Worm (Caenorhabditis elegans): ENCODE results near the gene dylt-3.

The dylt-3 gene

ce11 chrII:8152711-8153325, 28.7 kb upstream of the dylt-3 start:
- no peak for TF ChIP-seq ama-1 (optimal IDR thresholded peaks at IDR 0.05)
- TF ChIP-seq dmd-4 (tag; optimal IDR thresholded peaks at IDR 0.05), result no peak
- no peak for TF ChIP-seq lin-13 (GFP tag; optimal IDR thresholded peaks at IDR 0.05)
- no peak for TF ChIP-seq skn-1 (tag; optimal IDR thresholded peaks at IDR 0.05)
- no peak for TF ChIP-seq zag-1 (tag; optimal IDR thresholded peaks at IDR 0.05)
- no peak for TF ChIP-seq lin-39 (tag; optimal IDR thresholded peaks at IDR 0.05)
- TF ChIP-seq aly-2 (tag; optimal IDR thresholded peaks at IDR 0.05), result no peak
- no peak for TF ChIP-seq lsy-2 (tag; optimal IDR thresholded peaks at IDR 0.05)
- no peak for TF ChIP-seq mbf-1 (tag; optimal IDR thresholded peaks at IDR 0.05)
- TF ChIP-seq nhr-11 (tag; optimal IDR thresholded peaks at IDR 0.05), result no peak
- TF ChIP-seq C34F6.9 (tag; optimal IDR thresholded peaks at IDR 0.05), result no peak
- TF ChIP-seq alr-1 (tag; optimal IDR thresholded peaks at IDR 0.05), result no peak
- no peak for TF ChIP-seq fos-1 (tag; optimal IDR thresholded peaks at IDR 0.05)
- TF ChIP-seq blmp-1 (tag; optimal IDR thresholded peaks at IDR 0.05; ENCODE audit: insufficient read depth), result no peak
- TF ChIP-seq elt-1 (tag; optimal IDR thresholded peaks at IDR 0.05), result no peak
- no peak for TF ChIP-seq unc-62 (GFP tag; optimal IDR thresholded peaks at IDR 0.05)
- TF ChIP-seq sma-3 (GFP tag; optimal IDR thresholded peaks at IDR 0.05), result no peak
- no peak for TF ChIP-seq nhr-10 (tag; optimal IDR thresholded peaks at IDR 0.05)
- no peak for TF ChIP-seq nhr-25 (tag; optimal IDR thresholded peaks at IDR 0.05)

ce11 chrII:8156845-8157373, 24.6 kb upstream of the dylt-3 start, which contains the start of the genes tub-1 and tmem-138:
Gene tub-1, minus strand, starts transcription at chrII:8156945.
Gene tmem-138, plus strand, starts transcription at chrII:8157323.
- TF ChIP-seq alr-1 (tag; optimal IDR thresholded peaks at IDR 0.05) (no peak), mdl-1 (tag; optimal IDR thresholded peaks at IDR 0.05) (no peak), blmp-1 (tag; optimal IDR thresholded peaks at IDR 0.05; ENCODE audit: insufficient read depth) (no peak), nhr-21 (tag; optimal IDR thresholded peaks at IDR 0.05) (no peak), crh-2 (tag; optimal IDR thresholded peaks at IDR 0.05) (no peak), lsy-2 (tag; optimal IDR thresholded peaks at IDR 0.05) (no peak)

DNA sequence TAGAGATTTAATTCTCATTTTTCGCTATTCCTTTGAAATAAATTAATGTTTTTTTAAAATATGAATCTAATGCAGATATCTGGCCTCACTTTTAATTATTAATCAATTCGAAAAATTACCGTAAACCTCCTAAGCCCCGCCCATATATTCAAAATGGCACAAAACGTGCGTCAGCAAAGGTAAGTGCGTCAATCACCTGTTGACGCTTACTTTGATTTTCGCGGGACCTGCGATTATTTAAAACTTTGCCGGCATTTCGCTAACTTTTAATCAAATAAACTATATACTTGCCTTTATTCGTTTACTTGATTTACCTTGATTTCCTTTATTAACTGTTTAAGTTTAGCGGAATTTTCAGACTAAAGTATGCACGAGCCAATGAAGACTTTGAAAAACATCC, 23.5 kb upstream of the dylt-3 start, which contains the start of gene pch-2:
TSS of gene pch-2 (plus strand) at position 359 of the 400 bp plus-strand sequence.
- TF ChIP-seq lsy-2 (tag; optimal IDR thresholded peaks at IDR 0.05) (peak; percentile 19 to 90), lin-11 (tag; optimal IDR thresholded peaks at IDR 0.05) (peak; percentile 8), sma-3 (GFP tag; optimal IDR thresholded peaks at IDR 0.05) (no peak), nhr-21 (tag; optimal IDR thresholded peaks at IDR 0.05) (peak; percentile 14), nhr-237 (tag; optimal IDR thresholded peaks at IDR 0.05) (no peak), sma-9 (GFP tag; optimal IDR thresholded peaks at IDR 0.05) (peak; percentile 53), sma-9 (tag; optimal IDR thresholded peaks at IDR 0.05) (no peak), nhr-10 (tag; optimal IDR thresholded peaks at IDR 0.05) (no peak), crh-2 (tag; optimal IDR thresholded peaks at IDR 0.05) (peak; percentile 41), gmeb-1 (tag; optimal IDR thresholded peaks at IDR 0.05) (peak; percentile 83), nhr-129 (tag; optimal IDR thresholded peaks at IDR 0.05) (peak; percentile 44), ztf-11 (tag; optimal IDR thresholded peaks at IDR 0.05) (no peak), fos-1 (tag; optimal IDR thresholded peaks at IDR 0.05) (peak; percentile 9), C34F6.9 (tag; optimal IDR thresholded peaks at IDR 0.05) (peak; percentile 47), ztf-4 (tag; optimal IDR thresholded peaks at IDR 0.05) (no peak)

DNA sequence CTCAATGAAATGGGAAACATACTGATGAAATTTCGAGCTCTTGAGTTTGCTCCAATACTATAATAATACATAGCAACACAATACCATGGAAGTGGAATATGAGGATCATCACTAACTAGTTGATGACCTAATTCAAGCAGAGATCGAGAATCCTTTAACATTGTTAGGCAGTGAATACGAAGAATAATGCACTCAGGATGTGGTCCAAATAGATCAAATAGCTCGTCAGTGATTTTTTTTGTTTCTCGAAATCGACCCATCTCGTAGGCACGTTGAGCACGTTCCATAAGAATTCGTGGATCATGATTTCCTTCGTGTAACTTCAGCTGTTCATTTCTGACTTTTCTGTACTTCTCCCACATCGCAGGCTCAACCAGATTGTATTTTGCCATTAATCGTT, 20.6 kb upstream of the dylt-3 start:
- no peak for TF ChIP-seq nhr-23 (tag; optimal IDR thresholded peaks at IDR 0.05)
- TF ChIP-seq skn-1 (tag; optimal IDR thresholded peaks at IDR 0.05), result no peak
- TF ChIP-seq elt-1 (tag; optimal IDR thresholded peaks at IDR 0.05), result no peak
- no peak for TF ChIP-seq fos-1 (tag; optimal IDR thresholded peaks at IDR 0.05)

DNA sequence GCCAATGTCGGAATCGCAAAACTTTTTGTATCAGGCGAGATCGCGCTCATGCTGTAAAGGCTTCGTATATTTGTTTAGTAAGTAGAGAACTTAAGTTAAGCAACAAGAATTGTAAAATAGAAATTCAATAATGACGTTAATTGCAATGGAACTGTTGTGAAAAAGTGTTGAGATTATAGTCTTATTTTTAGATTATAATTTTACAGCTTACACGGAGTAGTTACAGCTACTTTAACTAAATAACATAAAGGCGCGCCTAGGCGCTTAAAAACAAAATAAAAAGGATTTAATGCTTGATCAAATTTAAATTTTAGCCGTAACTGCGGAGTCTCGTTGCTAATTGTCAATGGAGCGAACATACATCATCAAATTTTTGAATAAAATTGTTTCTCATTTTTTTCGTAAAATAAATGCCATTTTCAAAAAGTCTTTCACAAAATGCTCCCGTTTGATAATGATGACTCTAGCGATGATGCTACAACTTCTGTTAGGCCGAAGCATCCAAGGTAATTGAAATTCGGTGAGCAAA, 19.4 kb upstream of the dylt-3 start, which contains the start of the genes emb-27 and rrf-3:
TSS of gene emb-27 (minus strand) at position 51 of the 529 bp plus-strand sequence.
TSS of gene rrf-3 (plus strand) at position 346 of the 529 bp plus-strand sequence.
- TF ChIP-seq elt-3 (tag; optimal IDR thresholded peaks at IDR 0.05) (no peak), nhr-129 (tag; optimal IDR thresholded peaks at IDR 0.05) (peak; percentile 49), snpc-4 (tag; optimal IDR thresholded peaks at IDR 0.05) (no peak), gmeb-1 (tag; optimal IDR thresholded peaks at IDR 0.05) (no peak), dmd-4 (tag; optimal IDR thresholded peaks at IDR 0.05) (no peak), C34F6.9 (tag; optimal IDR thresholded peaks at IDR 0.05) (peak; percentile 92), nhr-21 (tag; optimal IDR thresholded peaks at IDR 0.05) (no peak), ztf-11 (tag; optimal IDR thresholded peaks at IDR 0.05) (no peak), ceh-82 (tag; optimal IDR thresholded peaks at IDR 0.05) (no peak), crh-2 (tag; optimal IDR thresholded peaks at IDR 0.05) (no peak), unc-39 (tag; optimal IDR thresholded peaks at IDR 0.05) (no peak), ztf-4 (tag; optimal IDR thresholded peaks at IDR 0.05) (no peak), lsy-2 (tag; optimal IDR thresholded peaks at IDR 0.05) (peak; percentile 15 to 78), mdl-1 (tag; optimal IDR thresholded peaks at IDR 0.05) (no peak), lin-39 (tag; optimal IDR thresholded peaks at IDR 0.05) (no peak), ztf-1 (GFP tag; conservative IDR thresholded peaks at IDR 0.05) (no peak), nhr-10 (tag; optimal IDR thresholded peaks at IDR 0.05) (no peak), nhr-6 (tag; optimal IDR thresholded peaks at IDR 0.05) (no peak), zag-1 (tag; optimal IDR thresholded peaks at IDR 0.05) (no peak), nhr-11 (tag; optimal IDR thresholded peaks at IDR 0.05) (no peak), elt-1 (tag; optimal IDR thresholded peaks at IDR 0.05) (no peak), nhr-77 (tag; optimal IDR thresholded peaks at IDR 0.05) (no peak), R02D3.7 (tag; optimal IDR thresholded peaks at IDR 0.05) (no peak), nhr-237 (tag; optimal IDR thresholded peaks at IDR 0.05) (no peak), mbf-1 (tag; optimal IDR thresholded peaks at IDR 0.05) (no peak), lin-11 (tag; optimal IDR thresholded peaks at IDR 0.05) (no peak), ama-1 (optimal IDR thresholded peaks at IDR 0.05) (no peak), fos-1 (tag; optimal IDR thresholded peaks at IDR 0.05) (peak; percentile 22), F13H6.1 (tag; optimal IDR thresholded peaks at IDR 0.05) (no peak)
